Worm (Caenorhabditis elegans) whole organism, early embryonic: ENCODE data around the gene F26F2.8.

Experiments
- scrt-1 ChIP-seq: fragments of 200-800 bp; sonication (Bioruptor generic); IDR thresholded peaks from 2 replicates; pipeline ENCODE4 v1.3.6; 2022; ENCODE audit warnings: missing genetic modification characterization, missing compliant biosample characterization
- tra-4 ChIP-seq: sonication (generic microtip); optimal IDR thresholded peaks from 2 replicates; lab custom pipeline; 2017; ENCODE audit warnings: missing genetic modification characterization, missing compliant biosample characterization

- TF ChIP-seq scrt-1 (GFP tag; lab: Robert Waterston, UW) (no peak), tra-4 (tag; lab: Kevin White, UChicago) (no peak)
Measured at ce11 chrV:20623060-20623459, 43.7 kb downstream of the F26F2.8 start, which contains the start of gene F46B3.8.
